Worm (Caenorhabditis elegans) whole organism, L4 larva: ENCODE results near the gene sec-23.

Experiments
- D1046.2 ChIP-seq: fragments of 200-800 bp; sonication (Bioruptor generic); IDR thresholded peaks from 2 replicates; pipeline ENCODE4 v1.3.6; 2022; ENCODE audit warnings: missing genetic modification characterization, missing compliant biosample characterization
- Y48G9A.11 ChIP-seq: fragments of 200-800 bp; sonication (Bioruptor generic); IDR thresholded peaks from 2 replicates; pipeline ENCODE4 v1.3.6; 2022; ENCODE audit warnings: missing genetic modification reagents, missing genetic modification characterization, missing compliant biosample characterization
- ceh-82 ChIP-seq: sonication (generic microtip); optimal IDR thresholded peaks from 2 replicates; lab custom pipeline; 2017; ENCODE audit warnings: missing biosample characterization, missing genetic modification characterization
- dmd-6 ChIP-seq: fragments of 200-800 bp; sonication (Bioruptor generic); IDR thresholded peaks from 2 replicates; pipeline ENCODE4 v1.3.6; 2022; ENCODE audit warnings: missing genetic modification reagents, missing genetic modification characterization, missing compliant biosample characterization
- dpl-1 ChIP-seq: fragments of 150-350 bp; optimal IDR thresholded peaks from 2 replicates; lab custom pipeline; 2014; ENCODE audit warnings: missing biosample characterization, missing genetic modification reagents, missing genetic modification characterization
- hlh-30 ChIP-seq: sonication (generic microtip); optimal IDR thresholded peaks from 2 replicates; lab custom pipeline; 2017; ENCODE audit warnings: antibody characterized with exemption, mild to moderate bottlenecking, missing genetic modification characterization, missing compliant biosample characterization; ENCODE audit not compliant: insufficient read depth
- lin-15B ChIP-seq: fragments of 150-350 bp; sonication (generic microtip); optimal IDR thresholded peaks from 3 replicates; lab custom pipeline; 2014; ENCODE audit warnings: missing biosample characterization, missing genetic modification characterization
- lsy-2 ChIP-seq, 2 experiments: fragments of 150-350 bp in 1 of 2; sonication (generic microtip) in 1 of 2; optimal IDR thresholded peaks; 2 replicates each; lab custom pipeline; 2014 to 2017; ENCODE audit warnings: missing biosample characterization in 2 of 2, missing genetic modification characterization in 2 of 2

DNA sequence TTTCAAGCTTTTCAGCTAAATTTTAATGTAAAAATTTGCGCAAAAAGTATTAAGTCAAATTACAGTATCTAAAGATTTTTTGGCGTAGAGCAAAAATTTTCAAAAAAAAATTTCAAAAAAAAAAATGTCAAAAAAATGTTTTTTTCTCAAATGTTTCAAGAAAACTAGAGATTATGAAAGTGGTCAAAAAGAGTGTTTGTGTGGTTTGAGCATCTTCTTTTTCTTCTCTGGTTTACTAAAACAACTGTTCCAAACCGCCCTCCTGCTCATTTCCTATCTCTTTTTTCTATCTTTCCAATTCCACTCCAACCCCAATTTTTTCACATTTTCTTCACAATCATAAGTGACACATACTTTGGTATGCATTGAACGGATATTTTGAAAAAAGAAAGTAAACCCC is 51.2 kb downstream of the sec-23 start, which contains the start of gene Y113G7A.12:
- TF ChIP-seq dpl-1 (GFP tag; lab: Kevin White, UChicago), result no peak
- no peak for TF ChIP-seq D1046.2
- no peak for TF ChIP-seq ceh-82 (tag; lab: Kevin White, UChicago)
- TF ChIP-seq hlh-30 (tag; lab: Kevin White, UChicago), result no peak
- TF ChIP-seq dmd-6 (GFP tag; lab: Robert Waterston, UW), result no peak
- TF ChIP-seq Y48G9A.11 (GFP tag; lab: Robert Waterston, UW), result no peak
- no peak for TF ChIP-seq lin-15B (tag; lab: Kevin White, UChicago)
- TF ChIP-seq lsy-2 (tag; optimal IDR thresholded peaks at IDR 0.05; lab: Kevin White, UChicago), result no peak
